Fruit fly (Drosophila melanogaster) ovary, adult (tissue): ENCODE measurements around the gene Ir62a.

Experiments used
- CG17801 ChIP-seq: fragments of 200-800 bp; optimal IDR thresholded peaks from 2 replicates; lab custom pipeline; 2019; ENCODE audit warnings: missing biosample characterization, mild to moderate bottlenecking, missing genetic modification characterization, moderate library complexity; ENCODE audit not compliant: partially characterized antibody

The Ir62a gene

DNA sequence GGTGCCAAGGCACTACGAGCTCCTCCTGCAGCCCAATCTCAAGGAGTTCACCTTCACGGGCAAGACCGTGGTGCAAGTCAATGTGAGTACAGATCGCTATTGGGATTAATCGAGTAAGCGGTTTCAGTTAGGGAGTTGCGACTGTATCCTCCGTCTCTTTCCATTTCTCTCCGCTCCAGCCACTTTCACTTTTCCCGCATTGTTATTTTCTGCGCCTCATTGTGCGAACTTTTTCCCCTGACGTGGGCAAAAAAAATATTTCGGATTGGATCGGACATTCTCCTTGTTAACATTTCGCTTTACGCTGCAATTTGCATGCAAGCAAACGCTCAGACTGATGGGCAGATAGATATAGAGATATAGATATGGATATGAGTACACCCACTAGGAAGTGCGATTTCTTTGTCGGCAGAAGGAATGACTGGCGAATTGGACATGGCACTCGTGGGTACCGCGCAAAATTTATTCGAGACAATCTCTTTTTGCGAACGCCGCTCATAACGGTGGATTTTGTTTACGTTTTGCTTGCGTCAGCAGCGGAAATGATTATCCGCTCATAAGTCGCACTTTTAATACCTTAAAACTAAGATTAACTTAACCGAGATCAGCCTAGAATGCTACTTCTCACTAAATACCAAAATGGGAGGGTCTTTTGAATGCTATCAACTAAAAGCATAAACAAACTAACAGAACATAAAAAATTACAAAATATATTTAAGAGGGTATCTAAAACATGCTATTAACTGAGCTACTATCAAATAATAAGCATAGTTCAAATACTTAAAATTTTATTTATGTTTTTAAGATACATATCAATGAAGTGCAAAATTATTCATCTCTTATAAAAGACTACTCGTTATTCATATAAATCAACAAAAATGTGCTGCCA lies 12.1 kb downstream of the Ir62a start:
- TF ChIP-seq CG17801 (GFP tag; lab: Kevin White, UChicago): peak; percentile 52

DNA sequence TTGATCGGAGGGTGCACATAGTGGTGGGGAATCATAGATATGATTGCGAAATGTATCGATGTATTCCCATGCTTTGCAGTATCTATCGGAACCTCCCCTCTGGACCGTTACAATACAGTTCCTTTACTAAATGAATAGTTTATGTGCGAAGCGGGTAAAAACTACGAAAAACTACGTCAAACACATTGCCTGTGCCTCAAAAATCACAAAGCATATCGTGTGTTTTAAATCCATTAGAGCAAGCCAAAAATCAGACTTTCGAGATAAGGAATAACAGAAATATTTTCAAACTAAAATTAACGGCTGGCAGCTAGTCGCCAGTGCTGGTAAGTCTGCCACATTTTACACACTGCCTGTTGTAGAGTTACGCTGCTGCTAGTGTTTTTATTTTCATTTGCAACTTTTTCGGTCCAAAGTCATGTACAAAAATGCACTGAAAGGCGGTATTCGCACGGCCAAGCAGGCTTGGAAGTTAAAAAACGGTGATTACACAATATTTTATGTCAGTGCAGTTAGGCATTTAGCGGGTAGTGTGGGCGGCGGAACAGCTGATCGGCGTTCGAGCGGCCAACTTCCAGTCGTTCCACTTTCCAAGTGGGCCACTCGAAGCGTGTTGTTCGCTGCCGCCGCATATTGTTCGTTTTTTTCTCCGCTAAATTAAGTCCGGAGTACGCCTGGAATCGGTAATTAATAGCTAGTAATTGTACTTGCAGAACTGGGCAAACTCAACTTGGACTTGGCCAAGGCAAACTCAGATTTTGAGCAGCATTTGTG lies 13.6 kb downstream of the Ir62a start:
- TF ChIP-seq CG17801 (GFP tag; lab: Kevin White, UChicago): peak; percentile 9

DNA sequence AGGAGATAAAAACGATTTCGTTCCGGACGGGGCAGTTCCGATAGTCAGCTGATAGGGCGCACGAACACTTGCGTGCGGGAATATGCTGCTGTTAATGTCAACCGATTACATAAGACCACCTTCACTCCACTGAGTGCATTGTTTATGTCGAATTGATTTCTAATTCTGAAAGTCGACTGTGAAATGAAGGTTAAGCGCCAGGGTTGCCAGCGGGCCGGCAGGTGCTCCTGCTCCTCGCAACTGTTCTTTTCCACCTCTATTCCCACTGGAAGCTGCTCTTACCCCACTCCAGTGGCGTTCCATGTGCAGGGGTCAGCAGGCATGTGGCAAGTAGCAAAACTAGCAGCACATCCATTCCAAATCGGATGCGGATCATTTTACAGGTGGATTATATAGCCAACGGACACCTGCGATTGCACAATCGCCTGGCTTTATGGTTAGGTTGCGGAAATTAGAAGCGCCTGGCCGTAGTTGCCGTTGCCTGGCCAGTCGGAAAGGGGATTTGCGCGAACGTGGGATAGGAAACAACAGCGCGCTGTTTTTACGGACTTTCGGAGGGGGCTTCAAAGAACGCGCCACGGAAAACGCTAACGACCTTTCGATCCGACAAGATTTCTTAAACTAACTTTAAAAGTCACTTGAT lies 14.3 kb downstream of the Ir62a start, which contains the start of gene cue:
Gene cue (minus strand): TSS at position 641 of the 643 bp plus-strand sequence.
- TF ChIP-seq CG17801 (GFP tag; lab: Kevin White, UChicago): no peak

DNA sequence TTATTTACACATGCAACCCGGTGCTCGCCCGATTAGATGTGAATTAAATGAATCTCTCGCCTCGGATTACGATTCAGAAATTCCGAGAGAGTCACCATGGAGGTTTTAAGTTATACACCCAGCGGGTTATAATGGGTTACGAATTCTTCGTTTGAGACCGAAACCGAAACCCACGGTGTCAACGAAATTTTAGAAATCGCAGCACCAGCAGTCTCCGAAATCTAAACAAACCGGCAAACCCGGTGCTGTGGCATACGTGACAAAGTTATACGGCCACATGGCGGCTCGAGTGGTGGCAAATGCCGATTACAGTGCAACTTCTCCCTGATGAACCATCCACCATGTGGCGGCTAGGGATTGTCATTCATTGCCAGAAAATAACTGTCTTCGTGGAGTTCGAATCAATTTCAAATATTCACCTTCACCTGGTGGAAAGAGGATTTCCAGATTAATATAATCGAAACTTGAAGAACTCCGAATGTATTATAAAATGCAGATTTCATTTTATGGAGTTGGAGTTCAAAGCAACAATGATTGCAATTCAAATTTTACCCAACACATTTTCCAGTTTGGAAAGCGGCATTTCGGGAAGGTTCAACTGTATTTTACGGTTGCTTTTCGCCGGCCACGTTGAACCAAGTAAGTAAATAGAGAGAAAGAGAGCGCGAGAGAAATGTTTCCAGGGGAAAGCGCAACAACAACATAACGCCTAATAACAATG lies 15.1 kb downstream of the Ir62a start:
- TF ChIP-seq CG17801 (GFP tag; lab: Kevin White, UChicago): peak; percentile 84

DNA sequence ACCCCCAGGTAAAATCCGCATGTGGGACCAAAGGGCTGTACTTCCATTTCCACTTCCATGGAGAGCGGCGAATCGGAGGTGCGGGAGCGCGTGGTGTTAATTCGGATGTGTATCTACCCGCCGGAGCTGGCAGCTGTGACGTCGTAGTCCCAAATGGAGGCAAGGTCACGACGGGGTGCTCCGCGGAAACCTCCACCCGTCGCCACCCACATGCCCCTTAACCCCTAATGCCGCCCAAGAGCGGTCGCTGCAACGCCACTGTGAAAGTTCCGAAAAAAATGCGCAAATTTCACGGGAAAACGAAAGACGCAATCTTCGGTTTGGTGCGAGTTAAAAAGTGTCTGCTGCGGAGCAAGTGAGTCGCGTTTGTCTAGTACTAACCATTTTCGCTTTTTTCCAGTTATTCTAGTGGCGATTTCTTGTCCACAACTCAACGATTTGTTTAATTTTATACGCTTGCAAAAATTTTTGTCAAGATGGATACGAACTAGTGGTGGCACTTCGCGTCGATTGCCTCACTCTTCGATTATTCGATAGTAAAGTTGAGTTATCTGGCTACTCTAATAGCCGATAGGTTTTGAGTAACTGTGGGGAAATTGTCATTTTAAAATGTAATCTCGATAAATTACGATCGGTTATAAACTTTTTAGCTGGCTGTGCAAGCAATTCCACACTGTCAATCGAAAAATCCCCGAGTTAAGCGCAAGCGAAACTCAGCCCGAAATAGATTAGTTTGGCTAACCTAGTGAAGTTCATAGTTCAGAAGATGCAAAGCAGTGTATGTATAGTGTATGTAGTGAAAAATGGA lies 28.8 kb downstream of the Ir62a start, which contains the start of the genes hfp and Psa:
Gene hfp (minus strand): TSS at position 505 of the 808 bp plus-strand sequence.
Gene Psa (plus strand): TSS at position 758 of the 808 bp plus-strand sequence.
- peak; percentile 31 for TF ChIP-seq CG17801 (GFP tag; lab: Kevin White, UChicago)

DNA sequence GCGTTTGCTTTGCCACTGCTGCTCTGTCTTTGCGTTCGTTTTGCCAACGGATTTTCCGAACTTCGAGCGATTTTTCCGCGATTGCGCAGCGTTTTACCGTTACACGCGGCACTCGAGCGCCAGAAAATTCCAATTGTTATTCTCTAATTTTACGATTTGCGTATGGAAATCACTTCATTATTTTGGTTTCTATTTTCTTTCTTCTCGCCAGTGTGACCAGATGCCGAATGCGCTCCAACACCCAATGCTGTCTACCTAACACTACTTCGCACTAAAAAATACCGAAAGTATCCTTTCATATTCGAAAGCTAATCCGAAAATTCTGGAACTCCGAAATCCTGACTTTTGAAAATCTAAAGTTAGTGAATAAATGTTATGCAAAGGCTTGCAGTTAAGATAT lies 34.7 kb downstream of the Ir62a start, which contains the start of gene CG12084:
Gene CG12084 (minus strand): TSS at position 236 of the 400 bp plus-strand sequence.
- TF ChIP-seq CG17801 (GFP tag; lab: Kevin White, UChicago): no peak

DNA sequence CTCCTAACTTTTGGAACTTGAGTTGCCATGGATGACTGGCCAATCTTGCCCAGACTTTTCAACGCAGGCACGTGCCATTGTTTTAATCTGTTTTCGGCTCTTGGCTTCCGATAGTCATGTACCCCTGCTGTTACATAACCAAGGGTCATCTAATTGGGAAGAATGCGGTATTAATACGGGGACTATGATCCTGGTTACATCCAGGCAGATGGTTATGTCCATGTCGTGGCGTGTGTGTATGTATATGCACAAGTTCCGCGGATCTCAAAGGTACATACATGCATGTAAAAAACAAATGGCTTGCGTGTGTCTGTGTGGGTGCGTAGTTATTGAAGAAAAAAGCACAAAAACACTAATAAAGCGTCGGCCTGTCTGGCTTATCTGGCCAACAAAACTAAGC lies 35.3 kb downstream of the Ir62a start:
- TF ChIP-seq CG17801 (GFP tag; lab: Kevin White, UChicago): no peak

DNA sequence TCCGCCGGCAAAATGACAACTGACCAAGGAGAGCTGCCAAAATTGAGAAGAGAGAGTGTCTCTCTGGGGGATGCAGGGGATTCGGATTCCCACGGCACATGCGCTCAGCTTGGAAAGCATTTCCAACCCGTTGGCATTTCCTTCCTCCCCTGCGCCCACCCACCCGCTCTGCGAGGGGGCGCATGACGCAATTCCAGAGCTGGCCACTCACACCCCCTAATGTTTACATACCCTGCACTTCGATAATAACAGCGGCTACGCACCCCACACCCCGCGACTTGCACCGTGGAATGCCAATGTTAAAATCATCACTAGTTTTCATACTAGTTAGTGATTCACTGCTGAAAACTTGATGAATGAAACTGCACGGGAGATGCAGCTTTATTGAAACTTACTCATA lies 41.5 kb downstream of the Ir62a start, which contains the start of gene stet:
Gene stet (minus strand): TSS at position 25 of the 400 bp plus-strand sequence.
- no peak for TF ChIP-seq CG17801 (GFP tag; lab: Kevin White, UChicago)

DNA sequence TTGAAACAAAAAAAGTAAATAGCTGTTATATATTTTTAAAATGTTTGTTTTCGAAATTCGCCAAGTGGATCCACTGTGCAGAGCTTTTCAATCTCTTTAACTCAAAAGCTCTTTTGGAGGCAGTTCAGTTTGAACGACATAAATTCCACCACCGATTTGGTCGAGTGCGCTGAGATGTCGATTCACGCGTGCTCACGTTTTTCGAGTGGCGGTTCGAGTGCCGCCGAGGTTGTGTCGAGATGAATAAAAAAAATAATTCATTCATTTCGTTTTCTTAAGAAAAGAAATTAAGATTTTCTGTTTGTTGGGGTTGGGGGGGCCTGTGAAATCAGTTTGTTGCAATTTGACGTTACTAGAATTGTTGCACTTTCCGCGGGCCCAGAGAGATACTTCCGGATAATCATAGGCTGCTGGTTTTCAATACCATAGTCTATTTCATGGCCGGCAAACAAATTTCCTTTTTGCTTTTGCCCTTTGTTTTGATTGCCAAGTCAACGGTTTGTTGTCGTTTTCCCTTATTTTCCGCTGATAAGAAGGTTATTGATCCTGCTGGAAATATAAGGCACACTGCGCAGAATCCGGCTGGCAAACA lies 42.4 kb downstream of the Ir62a start:
- no peak for TF ChIP-seq CG17801 (GFP tag; lab: Kevin White, UChicago)

DNA sequence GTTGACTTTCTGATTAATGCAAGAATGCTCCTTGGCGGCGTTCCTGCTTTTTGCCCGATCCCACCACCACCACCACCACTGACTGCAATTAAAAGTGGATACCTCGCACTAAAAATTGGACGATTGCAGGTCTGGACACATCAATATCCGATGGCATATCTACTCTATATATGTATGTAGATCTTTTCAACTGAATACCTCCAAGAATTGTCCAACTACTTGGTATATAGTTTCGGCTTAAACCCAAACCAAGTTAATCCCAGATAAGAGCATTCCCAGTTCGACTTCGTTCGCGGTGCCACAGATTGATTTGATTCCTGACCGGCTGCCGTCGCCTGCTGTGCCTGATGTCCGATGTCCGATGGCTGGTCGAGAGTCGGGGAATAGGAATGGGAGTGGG lies 46.3 kb downstream of the Ir62a start:
- no peak for TF ChIP-seq CG17801 (GFP tag; lab: Kevin White, UChicago)
